Fruit fly (Drosophila melanogaster) whole organism, embryonic: Measurements from ENCODE around the gene Spec2.

Source experiments
- Bgb ChIP-seq: fragments of 200-800 bp; sonication (Bioruptor generic); IDR thresholded peaks from 2 replicates; pipeline ENCODE4 v1.3.6; 2022; ENCODE audit warnings: missing biosample characterization, missing genetic modification characterization; ENCODE audit not compliant: partially characterized antibody
- CG11247 ChIP-seq: fragments of 200-800 bp; sonication (Bioruptor generic); IDR thresholded peaks from 2 replicates; pipeline ENCODE4 v1.3.6; 2022; ENCODE audit warnings: missing biosample characterization, missing genetic modification characterization
- CG11695 ChIP-seq: fragments of 200-800 bp; sonication (Bioruptor generic); IDR thresholded peaks from 3 replicates; pipeline ENCODE4 v1.3.6; 2022; ENCODE audit warnings: missing biosample characterization, missing genetic modification characterization
- CG12104 ChIP-seq: fragments of 200-800 bp; sonication (Bioruptor generic); optimal IDR thresholded peaks from 3 replicates; lab custom pipeline; 2016; ENCODE audit warnings: missing biosample characterization, missing genetic modification characterization
- CG12744 ChIP-seq: fragments of 200-800 bp; sonication (Bioruptor generic); optimal IDR thresholded peaks from 2 replicates; lab custom pipeline; 2016; ENCODE audit warnings: missing biosample characterization, missing genetic modification characterization
- CG14050 ChIP-seq: fragments of 200-800 bp; sonication (Bioruptor generic); IDR thresholded peaks from 3 replicates; pipeline ENCODE4 v1.3.6; 2022; ENCODE audit warnings: missing biosample characterization, missing genetic modification characterization
- CG14965 ChIP-seq: fragments of 200-800 bp; sonication (Bioruptor generic); optimal IDR thresholded peaks from 2 replicates; lab custom pipeline; 2016; ENCODE audit warnings: missing biosample characterization, missing genetic modification characterization, borderline replicate concordance
- CG1647 ChIP-seq: fragments of 200-800 bp; sonication (Bioruptor generic); optimal IDR thresholded peaks from 3 replicates; lab custom pipeline; 2016; ENCODE audit warnings: missing biosample characterization, missing genetic modification characterization
- CG16863 ChIP-seq: fragments of 200-800 bp; sonication (Bioruptor generic); optimal IDR thresholded peaks from 3 replicates; lab custom pipeline; 2016; ENCODE audit warnings: missing biosample characterization, missing genetic modification characterization
- CG17359 ChIP-seq: fragments of 200-800 bp; sonication (Bioruptor generic); optimal IDR thresholded peaks from 3 replicates; lab custom pipeline; 2018; ENCODE audit warnings: missing biosample characterization, mild to moderate bottlenecking, missing genetic modification characterization, moderate library complexity
- CG17912 ChIP-seq: fragments of 200-800 bp; sonication (Bioruptor generic); optimal IDR thresholded peaks from 2 replicates; lab custom pipeline; 2018; ENCODE audit warnings: missing biosample characterization, mild to moderate bottlenecking, missing genetic modification characterization
- CG1792 ChIP-seq: fragments of 200-800 bp; sonication (Bioruptor generic); optimal IDR thresholded peaks from 2 replicates; lab custom pipeline; 2016; ENCODE audit warnings: missing biosample characterization, missing genetic modification characterization
- CG1832 ChIP-seq: fragments of 200-800 bp; sonication (Bioruptor generic); optimal IDR thresholded peaks from 2 replicates; lab custom pipeline; 2017; ENCODE audit warnings: missing biosample characterization, mild to moderate bottlenecking, missing genetic modification characterization, inconsistent platforms
- CG2120 ChIP-seq: fragments of 200-800 bp; sonication (Bioruptor generic); optimal IDR thresholded peaks from 3 replicates; lab custom pipeline; 2016; ENCODE audit warnings: missing biosample characterization, missing genetic modification characterization
- CG30020 ChIP-seq: fragments of 200-800 bp; optimal IDR thresholded peaks from 2 replicates; lab custom pipeline; 2019; ENCODE audit warnings: missing biosample characterization, mild to moderate bottlenecking, missing genetic modification characterization, moderate library complexity
- CG31224 ChIP-seq: fragments of 200-800 bp; sonication (Bioruptor generic); IDR thresholded peaks from 2 replicates; pipeline ENCODE4 v1.3.6; 2022; ENCODE audit warnings: missing biosample characterization, missing genetic modification characterization
- CG3847 ChIP-seq: fragments of 200-800 bp; sonication (Bioruptor generic); IDR thresholded peaks from 2 replicates; pipeline ENCODE4 v1.3.6; 2022; ENCODE audit warnings: missing biosample characterization, missing genetic modification characterization
- CG7786 ChIP-seq: fragments of 200-800 bp; sonication (Bioruptor generic); optimal IDR thresholded peaks from 2 replicates; lab custom pipeline; 2016; ENCODE audit warnings: missing biosample characterization, missing genetic modification characterization
- Dll ChIP-seq: fragments of 200-800 bp; sonication (Bioruptor generic); IDR thresholded peaks from 4 replicates; pipeline ENCODE4 v1.3.6; 2022; ENCODE audit warnings: missing biosample characterization, missing genetic modification characterization; ENCODE audit not compliant: partially characterized antibody
- Gug ChIP-seq: fragments of 200-800 bp; sonication (Bioruptor generic); IDR thresholded peaks from 4 replicates; pipeline ENCODE4 v1.3.6; 2022; ENCODE audit warnings: missing biosample characterization, missing genetic modification characterization
- Hsf ChIP-seq: fragments of 200-800 bp; sonication (Bioruptor generic); optimal IDR thresholded peaks from 3 replicates; lab custom pipeline; 2016; ENCODE audit warnings: missing biosample characterization, missing genetic modification characterization
- MESR4 ChIP-seq: fragments of 200-800 bp; sonication (Bioruptor generic); optimal IDR thresholded peaks from 2 replicates; lab custom pipeline; 2018; ENCODE audit warnings: missing biosample characterization, mild to moderate bottlenecking, missing genetic modification characterization, moderate library complexity
- Myb ChIP-seq: fragments of 200-800 bp; sonication (Bioruptor generic); optimal IDR thresholded peaks from 2 replicates; lab custom pipeline; 2016; ENCODE audit warnings: missing biosample characterization, missing genetic modification characterization
- NK7.1 ChIP-seq: fragments of 200-800 bp; sonication (Bioruptor generic); optimal IDR thresholded peaks from 3 replicates; lab custom pipeline; 2016; ENCODE audit warnings: missing biosample characterization, missing genetic modification characterization
- Nf-YB ChIP-seq: fragments of 200-800 bp; sonication (Bioruptor generic); optimal IDR thresholded peaks from 3 replicates; lab custom pipeline; 2019; ENCODE audit warnings: missing biosample characterization, mild to moderate bottlenecking, missing genetic modification characterization, moderate library complexity
- NfI ChIP-seq: fragments of 200-800 bp; sonication (Bioruptor generic); optimal IDR thresholded peaks from 3 replicates; lab custom pipeline; 2018; ENCODE audit warnings: missing biosample characterization, mild to moderate bottlenecking, missing genetic modification characterization, moderate library complexity
- Rfx ChIP-seq: fragments of 200-800 bp; sonication (Bioruptor generic); IDR thresholded peaks from 2 replicates; pipeline ENCODE4 v1.3.6; 2022; ENCODE audit warnings: missing biosample characterization, missing genetic modification characterization
- Sin3A ChIP-seq: fragments of >200 bp; optimal IDR thresholded peaks from 2 replicates; lab custom pipeline; 2018
- Spps ChIP-seq: fragments of 200-800 bp; sonication (Bioruptor generic); optimal IDR thresholded peaks from 2 replicates; lab custom pipeline; 2018; ENCODE audit warnings: missing biosample characterization, mild to moderate bottlenecking, missing genetic modification characterization
- aop ChIP-seq: fragments of 200-800 bp; sonication (Bioruptor generic); IDR thresholded peaks from 2 replicates; pipeline ENCODE4 v1.3.6; 2022; ENCODE audit warnings: missing biosample characterization, missing genetic modification characterization
- ash1 ChIP-seq: fragments of 200-800 bp; sonication (Bioruptor generic); optimal IDR thresholded peaks from 2 replicates; lab custom pipeline; 2018; ENCODE audit warnings: missing biosample characterization, mild to moderate bottlenecking, missing genetic modification characterization
- bbx ChIP-seq: fragments of 200-800 bp; sonication (Bioruptor generic); IDR thresholded peaks from 2 replicates; pipeline ENCODE4 v1.3.6; 2022; ENCODE audit warnings: missing biosample characterization, missing genetic modification characterization; ENCODE audit not compliant: partially characterized antibody
- bigmax ChIP-seq: fragments of 200-800 bp; sonication (Bioruptor generic); optimal IDR thresholded peaks from 2 replicates; lab custom pipeline; 2018; ENCODE audit warnings: missing biosample characterization, mild to moderate bottlenecking, missing genetic modification characterization
- cas ChIP-seq: fragments of 200-800 bp; sonication (Bioruptor generic); IDR thresholded peaks from 2 replicates; pipeline ENCODE4 v1.3.6; 2022; ENCODE audit warnings: missing biosample characterization, missing genetic modification characterization
- chinmo ChIP-seq: fragments of 200-800 bp; sonication (Bioruptor generic); IDR thresholded peaks from 4 replicates; pipeline ENCODE4 v1.3.6; 2022; ENCODE audit warnings: missing biosample characterization, missing genetic modification characterization; ENCODE audit not compliant: partially characterized antibody
- emc ChIP-seq: fragments of 200-800 bp; sonication (Bioruptor generic); optimal IDR thresholded peaks from 2 replicates; lab custom pipeline; 2016; ENCODE audit warnings: missing biosample characterization, missing genetic modification characterization
- gcm ChIP-seq: fragments of 200-800 bp; sonication (Bioruptor generic); optimal IDR thresholded peaks from 2 replicates; lab custom pipeline; 2019; ENCODE audit warnings: missing biosample characterization, mild to moderate bottlenecking, missing genetic modification characterization, moderate library complexity
- knrl ChIP-seq: fragments of 200-800 bp; sonication (Bioruptor generic); IDR thresholded peaks from 3 replicates; pipeline ENCODE4 v1.3.6; 2022; ENCODE audit warnings: missing biosample characterization, missing genetic modification characterization; ENCODE audit not compliant: partially characterized antibody
- nom ChIP-seq: fragments of 200-800 bp; sonication (Bioruptor generic); optimal IDR thresholded peaks from 2 replicates; lab custom pipeline; 2017; ENCODE audit warnings: missing biosample characterization, missing genetic modification characterization, mild to moderate bottlenecking, moderate library complexity, missing genetic modification reagents
- pan ChIP-seq, 4 experiments: fragments of >200 bp in 3 of 4; fragments of 200-800 bp in 1 of 4; sonication (Bioruptor generic) in 1 of 4; optimal IDR thresholded peaks in 3 of 4; IDR thresholded peaks in 1 of 4; 2 replicates each; pipeline versions ENCODE4 v1.3.6 to Lab custom; 2017 to 2022; ENCODE audit warnings: missing biosample characterization in 2 of 4, missing genetic modification characterization in 2 of 4, mixed read lengths in 1 of 4
- phol ChIP-seq: fragments of 200-800 bp; sonication (Bioruptor generic); optimal IDR thresholded peaks from 3 replicates; lab custom pipeline; 2018; ENCODE audit warnings: missing biosample characterization, mild to moderate bottlenecking, missing genetic modification characterization, moderate library complexity
- row ChIP-seq: fragments of 200-800 bp; sonication (Bioruptor generic); IDR thresholded peaks from 3 replicates; pipeline ENCODE4 v1.3.6; 2022; ENCODE audit warnings: missing biosample characterization, missing genetic modification characterization
- sc ChIP-seq, 3 experiments: fragments of >200 bp in 2 of 3; fragments of 200-800 bp in 1 of 3; sonication (Bioruptor generic) in 1 of 3; optimal IDR thresholded peaks; 2 replicates in 2 of 3; 3 replicates in 1 of 3; lab custom pipeline; 2017; ENCODE audit warnings: mild to moderate bottlenecking in 1 of 3, missing biosample characterization in 1 of 3, missing genetic modification characterization in 1 of 3, missing genetic modification reagents in 1 of 3
- sens ChIP-seq: fragments of 200-800 bp; sonication (Bioruptor generic); peaks from one replicate; lab custom pipeline; 2016; ENCODE audit warnings: missing biosample characterization, missing genetic modification characterization
- sens-2 ChIP-seq: fragments of 200-800 bp; sonication (Bioruptor generic); IDR thresholded peaks from 2 replicates; pipeline ENCODE4 v1.3.6; 2022; ENCODE audit warnings: missing biosample characterization, missing genetic modification characterization
- so ChIP-seq: fragments of 200-800 bp; sonication (Bioruptor generic); IDR thresholded peaks from 3 replicates; pipeline ENCODE4 v1.3.6; 2022; ENCODE audit warnings: missing biosample characterization, missing genetic modification characterization
- ssp ChIP-seq: fragments of 200-800 bp; sonication (Bioruptor generic); IDR thresholded peaks from 2 replicates; pipeline ENCODE4 v1.3.6; 2022; ENCODE audit warnings: missing biosample characterization, missing genetic modification characterization
- stc ChIP-seq: fragments of 200-800 bp; sonication (Bioruptor generic); IDR thresholded peaks from 2 replicates; pipeline ENCODE4 v1.3.6; 2022; ENCODE audit warnings: missing biosample characterization, missing genetic modification characterization
- tin ChIP-seq: fragments of 200-800 bp; sonication (Bioruptor generic); optimal IDR thresholded peaks from 3 replicates; lab custom pipeline; 2016; ENCODE audit warnings: missing biosample characterization, missing genetic modification characterization
- toy ChIP-seq: fragments of 200-800 bp; sonication (Bioruptor generic); IDR thresholded peaks from 2 replicates; pipeline ENCODE4 v1.3.6; 2022; ENCODE audit warnings: missing biosample characterization, missing genetic modification characterization

The Spec2 gene

dm6 chr3R:5591398-5591853 lies 32.5 kb downstream of the Spec2 start, which contains the start of the genes noi and Vha26 (continued):
- no peak for TF ChIP-seq CG11695 (GFP tag; lab: Robert Waterston, UW)
- peak; percentile 12 for TF ChIP-seq Spps (tag; lab: Kevin White, UChicago)
- no peak for TF ChIP-seq aop
- peak; percentile 65 for TF ChIP-seq Sin3A (lab: Kevin White, UChicago)
- no peak for TF ChIP-seq cas
- TF ChIP-seq CG17359 (tag; lab: Kevin White, UChicago) = peak; percentile 25
- TF ChIP-seq bigmax (GFP tag; lab: Kevin White, UChicago) = no peak
- 0 out of 4 replicates have a peak, but pooled peaks have one; percentile 23 for TF ChIP-seq Gug (GFP tag; lab: Robert Waterston, UW)
- peak; percentile 39 for TF ChIP-seq tin (GFP tag; lab: Kevin White, UChicago)
- no peak for TF ChIP-seq CG1832
- TF ChIP-seq row (GFP tag; lab: Robert Waterston, UW) = peak; percentile 91
- TF ChIP-seq gcm (GFP tag; lab: Kevin White, UChicago) = no peak
- no peak for TF ChIP-seq pan (optimal IDR thresholded peaks at IDR 0.05; lab: Kevin White, UChicago)
- no peak for TF ChIP-seq pan (GFP tag; optimal IDR thresholded peaks at IDR 0.05 in 1 of 2, IDR thresholded peaks at IDR 0.05 in 1 of 2)
- no peak for TF ChIP-seq sc (optimal IDR thresholded peaks at IDR 0.05; lab: Kevin White, UChicago)
- TF ChIP-seq sc (GFP tag; optimal IDR thresholded peaks at IDR 0.05; lab: Kevin White, UChicago) = no peak
- TF ChIP-seq so (GFP tag; lab: Robert Waterston, UW) = no peak
- TF ChIP-seq MESR4 (GFP tag; lab: Kevin White, UChicago) = no peak
- TF ChIP-seq sens (GFP tag; lab: Kevin White, UChicago) = peak; percentile 91
- TF ChIP-seq CG31224 (GFP tag; lab: Robert Waterston, UW) = no peak
- no peak for TF ChIP-seq toy (GFP tag; lab: Robert Waterston, UW)
- TF ChIP-seq NK7.1 (GFP tag; lab: Kevin White, UChicago) = no peak
- TF ChIP-seq CG17912 (GFP tag; lab: Kevin White, UChicago) = no peak
- peak; percentile 74 for TF ChIP-seq knrl
- no peak for TF ChIP-seq ash1 (GFP tag; lab: Kevin White, UChicago)
- peak; percentile 97 for TF ChIP-seq CG30020 (tag; lab: Kevin White, UChicago)
- TF ChIP-seq Rfx (GFP tag; lab: Robert Waterston, UW) = no peak
- TF ChIP-seq CG1647 (GFP tag; lab: Kevin White, UChicago) = no peak
- TF ChIP-seq CG12104 (GFP tag; lab: Kevin White, UChicago) = no peak
- TF ChIP-seq stc (GFP tag; lab: Robert Waterston, UW) = no peak
- no peak for TF ChIP-seq CG14965 (GFP tag; lab: Kevin White, UChicago)
- peak; percentile 45; the same call in 1 of the 2 replicates for TF ChIP-seq CG3847 (GFP tag; lab: Robert Waterston, UW)
- TF ChIP-seq CG7786 = no peak
- TF ChIP-seq CG14050 (GFP tag; lab: Robert Waterston, UW) = no peak
- TF ChIP-seq emc = no peak
- no peak for TF ChIP-seq CG16863 (GFP tag; lab: Kevin White, UChicago)
- TF ChIP-seq CG12744 (GFP tag; lab: Kevin White, UChicago) = peak; percentile 19
- TF ChIP-seq bbx = peak; percentile 54
- TF ChIP-seq CG2120 (GFP tag; lab: Kevin White, UChicago) = peak; percentile 70
- TF ChIP-seq Hsf (GFP tag; lab: Kevin White, UChicago) = peak; percentile 38
- TF ChIP-seq Dll (GFP tag; lab: Robert Waterston, UW) = peak; percentile 62; the same call in 2 of the 4 replicates
- peak; percentile 98 for TF ChIP-seq ssp (GFP tag; lab: Robert Waterston, UW)
- TF ChIP-seq Myb (GFP tag; lab: Kevin White, UChicago) = peak; percentile 63
- TF ChIP-seq NfI (GFP tag; lab: Kevin White, UChicago) = peak; percentile 44
- 0 out of 4 replicates have a peak, but pooled peaks have one; percentile 60 for TF ChIP-seq chinmo (GFP tag; lab: Robert Waterston, UW)
- TF ChIP-seq CG1792 (GFP tag; lab: Kevin White, UChicago) = no peak
- peak; percentile 76 for TF ChIP-seq phol (tag; lab: Kevin White, UChicago)
- peak; percentile 63 for TF ChIP-seq Bgb (GFP tag; lab: Robert Waterston, UW)
- no peak for TF ChIP-seq sens-2 (GFP tag; lab: Robert Waterston, UW)
- no peak for TF ChIP-seq Nf-YB (GFP tag; lab: Kevin White, UChicago)
- TF ChIP-seq nom = no peak
- TF ChIP-seq CG11247 (GFP tag; lab: Robert Waterston, UW) = no peak
